Worm (Caenorhabditis elegans) whole organism, L3 larva: Measurements from ENCODE around the gene atg-13.
A peak's percentile ranks its signal among the peaks of the same experiment; 100 is the strongest.

Experiments
- R02D3.7 ChIP-seq: fragments of 150-350 bp; optimal IDR thresholded peaks from 2 replicates; lab custom pipeline; 2014; ENCODE audit warnings: missing biosample characterization, missing genetic modification characterization
- aly-2 ChIP-seq: fragments of 150-350 bp; optimal IDR thresholded peaks from 2 replicates; lab custom pipeline; 2014; ENCODE audit warnings: missing biosample characterization, missing genetic modification characterization
- ama-1 ChIP-seq: fragments of 150-350 bp; optimal IDR thresholded peaks from 2 replicates; lab custom pipeline; 2018
- ceh-16 ChIP-seq: sonication (generic microtip); optimal IDR thresholded peaks from 2 replicates; lab custom pipeline; 2017; ENCODE audit warnings: missing biosample characterization, missing genetic modification characterization
- ceh-28 ChIP-seq: fragments of 150-350 bp; optimal IDR thresholded peaks from 2 replicates; lab custom pipeline; 2014; ENCODE audit warnings: missing biosample characterization, missing genetic modification reagents, missing genetic modification characterization
- ceh-82 ChIP-seq: fragments of 150-350 bp; optimal IDR thresholded peaks from 2 replicates; lab custom pipeline; 2014; ENCODE audit warnings: missing biosample characterization, missing genetic modification characterization
- daf-12 ChIP-seq: fragments of 150-350 bp; optimal IDR thresholded peaks from 2 replicates; lab custom pipeline; 2014; ENCODE audit warnings: missing biosample characterization, missing genetic modification reagents, missing genetic modification characterization
- egl-27 ChIP-seq: sonication (generic microtip); optimal IDR thresholded peaks from 4 replicates; lab custom pipeline; 2017; ENCODE audit warnings: missing biosample characterization, missing genetic modification reagents, missing genetic modification characterization
- egl-5 ChIP-seq: fragments of 150-350 bp; optimal IDR thresholded peaks from 2 replicates; lab custom pipeline; 2017; ENCODE audit warnings: missing biosample characterization, missing genetic modification reagents, missing genetic modification characterization, inconsistent platforms
- elt-2 ChIP-seq: sonication (generic microtip); optimal IDR thresholded peaks from 2 replicates; lab custom pipeline; 2016; ENCODE audit warnings: missing genetic modification reagents, mild to moderate bottlenecking, missing genetic modification characterization, missing compliant biosample characterization
- eor-1 ChIP-seq, 2 experiments: fragments of 150-350 bp; optimal IDR thresholded peaks; 2 replicates each; lab custom pipeline; 2014 to 2018; ENCODE audit warnings: missing biosample characterization in 2 of 2, missing genetic modification characterization in 2 of 2
- fkh-10 ChIP-seq: sonication (generic microtip); optimal IDR thresholded peaks from 2 replicates; lab custom pipeline; 2017; ENCODE audit warnings: missing biosample characterization, missing genetic modification reagents, missing genetic modification characterization
- fos-1 ChIP-seq: fragments of 150-350 bp; optimal IDR thresholded peaks from 2 replicates; lab custom pipeline; 2014; ENCODE audit warnings: missing biosample characterization, missing genetic modification characterization
- jun-1 ChIP-seq: fragments of 150-350 bp; optimal IDR thresholded peaks from 2 replicates; lab custom pipeline; 2014; ENCODE audit warnings: missing biosample characterization, missing genetic modification reagents, missing genetic modification characterization
- lin-39 ChIP-seq: fragments of 150-350 bp; optimal IDR thresholded peaks from 2 replicates; lab custom pipeline; 2018; ENCODE audit warnings: missing biosample characterization, missing genetic modification reagents, missing genetic modification characterization
- lsy-12 ChIP-seq: sonication (generic microtip); optimal IDR thresholded peaks from 2 replicates; lab custom pipeline; 2016; ENCODE audit warnings: mild to moderate bottlenecking, missing genetic modification characterization, missing compliant biosample characterization
- mml-1 ChIP-seq: fragments of 150-350 bp; sonication (generic microtip); optimal IDR thresholded peaks from 3 replicates; lab custom pipeline; 2014; ENCODE audit warnings: missing biosample characterization, missing genetic modification characterization
- nfya-1 ChIP-seq: sonication (generic microtip); optimal IDR thresholded peaks from 2 replicates; lab custom pipeline; 2017; ENCODE audit warnings: missing genetic modification characterization, mild to moderate bottlenecking, missing compliant biosample characterization, antibody characterized with exemption, moderate library complexity; ENCODE audit not compliant: insufficient read depth
- nhr-12 ChIP-seq: fragments of 150-350 bp; optimal IDR thresholded peaks from 2 replicates; lab custom pipeline; 2014; ENCODE audit warnings: missing biosample characterization, missing genetic modification characterization
- nhr-23 ChIP-seq: fragments of 150-350 bp; optimal IDR thresholded peaks from 2 replicates; lab custom pipeline; 2014; ENCODE audit warnings: missing biosample characterization, missing genetic modification reagents, missing genetic modification characterization
- nhr-237 ChIP-seq: fragments of 150-350 bp; optimal IDR thresholded peaks from 2 replicates; lab custom pipeline; 2014; ENCODE audit warnings: missing biosample characterization, missing genetic modification characterization
- nhr-25 ChIP-seq: sonication (generic microtip); optimal IDR thresholded peaks from 2 replicates; lab custom pipeline; 2017; ENCODE audit warnings: missing biosample characterization, missing genetic modification characterization
- nhr-28 ChIP-seq: fragments of 150-350 bp; optimal IDR thresholded peaks from 2 replicates; lab custom pipeline; 2014; ENCODE audit warnings: missing biosample characterization, missing genetic modification characterization
- nhr-43 ChIP-seq: sonication (generic microtip); optimal IDR thresholded peaks from 2 replicates; lab custom pipeline; 2016; ENCODE audit warnings: mild to moderate bottlenecking, missing genetic modification characterization, missing compliant biosample characterization; ENCODE audit not compliant: poor library complexity, severe bottlenecking
- nhr-76 ChIP-seq: fragments of 150-350 bp; sonication (generic microtip); optimal IDR thresholded peaks from 5 replicates; lab custom pipeline; 2014; ENCODE audit warnings: missing biosample characterization, missing genetic modification characterization
- nhr-77 ChIP-seq: fragments of 150-350 bp; optimal IDR thresholded peaks from 2 replicates; lab custom pipeline; 2014; ENCODE audit warnings: missing biosample characterization, missing genetic modification characterization
- pha-4 ChIP-seq: fragments of 150-350 bp; optimal IDR thresholded peaks from 2 replicates; lab custom pipeline; 2014; ENCODE audit warnings: missing biosample characterization, missing genetic modification reagents, missing genetic modification characterization
- pqm-1 ChIP-seq: fragments of 150-350 bp; optimal IDR thresholded peaks from 2 replicates; lab custom pipeline; 2017; ENCODE audit warnings: missing biosample characterization, missing genetic modification characterization, inconsistent platforms
- tbx-2 ChIP-seq: sonication (generic microtip); optimal IDR thresholded peaks from 2 replicates; lab custom pipeline; 2016; ENCODE audit warnings: mild to moderate bottlenecking, missing genetic modification characterization, missing compliant biosample characterization
- unc-39 ChIP-seq: sonication (generic microtip); optimal IDR thresholded peaks from 4 replicates; lab custom pipeline; 2017; ENCODE audit warnings: missing biosample characterization, missing genetic modification characterization
- zag-1 ChIP-seq: fragments of 150-350 bp; optimal IDR thresholded peaks from 2 replicates; lab custom pipeline; 2014; ENCODE audit warnings: missing biosample characterization, missing genetic modification characterization

The atg-13 gene

DNA sequence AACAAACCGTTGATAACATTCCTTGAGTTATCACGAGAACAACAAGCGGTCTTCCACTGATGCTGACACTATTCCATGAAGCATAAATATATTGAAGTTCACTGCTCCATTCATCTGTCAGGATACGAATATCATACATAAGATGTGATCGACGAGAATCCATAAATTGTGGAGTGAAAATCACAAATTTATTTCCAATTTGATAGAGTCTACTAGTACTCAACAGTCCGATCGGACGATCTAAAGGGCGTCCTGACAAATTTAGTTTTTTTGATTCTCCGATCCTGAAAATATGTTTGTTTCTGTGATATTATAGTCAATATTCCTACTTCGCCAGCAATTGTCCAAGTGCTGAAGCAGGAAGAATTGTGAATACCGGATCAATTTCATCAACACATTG, 15.8 kb downstream of the atg-13 start:
- TF ChIP-seq ceh-82 (tag; lab: Kevin White, UChicago) (no peak), ceh-16 (tag; lab: Kevin White, UChicago) (no peak), nhr-12 (tag; lab: Kevin White, UChicago) (no peak), egl-5 (tag; lab: Kevin White, UChicago) (no peak), pqm-1 (no peak), nfya-1 (tag; lab: Kevin White, UChicago) (no peak), mml-1 (tag; lab: Kevin White, UChicago) (no peak), fkh-10 (GFP tag; lab: Kevin White, UChicago) (no peak), jun-1 (tag; lab: Kevin White, UChicago) (no peak), nhr-77 (no peak), nhr-28 (tag; lab: Kevin White, UChicago) (no peak), ama-1 (lab: Kevin White, UChicago) (no peak), aly-2 (tag; lab: Kevin White, UChicago) (no peak), nhr-25 (tag; lab: Kevin White, UChicago) (no peak), ceh-28 (tag; lab: Kevin White, UChicago) (no peak)

DNA sequence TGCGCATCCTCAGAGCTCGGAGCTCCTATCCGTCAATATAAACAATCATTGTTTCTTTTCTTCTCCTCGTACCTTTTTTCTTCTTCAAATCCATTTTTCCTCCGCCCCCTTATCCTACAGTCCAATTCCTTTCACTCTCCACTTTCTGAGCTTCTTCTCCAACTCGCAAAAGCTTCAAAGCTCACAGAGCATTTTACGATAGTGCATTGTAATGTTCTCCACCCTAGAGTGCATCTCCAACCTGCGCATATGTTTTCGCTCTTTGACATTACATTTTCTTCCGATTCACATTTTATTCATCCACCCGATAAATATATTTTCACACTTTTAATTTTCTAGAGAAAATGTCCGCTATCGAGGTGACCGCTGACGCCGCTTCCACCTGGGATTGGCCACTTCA, 20.2 kb downstream of the atg-13 start, which contains the start of gene hsp-12.2:
Gene hsp-12.2, plus strand, starts transcription at position 301 of the 400 bp plus-strand sequence.
- TF ChIP-seq pha-4 (tag; lab: Kevin White, UChicago) (peak; percentile 49), ceh-82 (tag; lab: Kevin White, UChicago) (no peak)

DNA sequence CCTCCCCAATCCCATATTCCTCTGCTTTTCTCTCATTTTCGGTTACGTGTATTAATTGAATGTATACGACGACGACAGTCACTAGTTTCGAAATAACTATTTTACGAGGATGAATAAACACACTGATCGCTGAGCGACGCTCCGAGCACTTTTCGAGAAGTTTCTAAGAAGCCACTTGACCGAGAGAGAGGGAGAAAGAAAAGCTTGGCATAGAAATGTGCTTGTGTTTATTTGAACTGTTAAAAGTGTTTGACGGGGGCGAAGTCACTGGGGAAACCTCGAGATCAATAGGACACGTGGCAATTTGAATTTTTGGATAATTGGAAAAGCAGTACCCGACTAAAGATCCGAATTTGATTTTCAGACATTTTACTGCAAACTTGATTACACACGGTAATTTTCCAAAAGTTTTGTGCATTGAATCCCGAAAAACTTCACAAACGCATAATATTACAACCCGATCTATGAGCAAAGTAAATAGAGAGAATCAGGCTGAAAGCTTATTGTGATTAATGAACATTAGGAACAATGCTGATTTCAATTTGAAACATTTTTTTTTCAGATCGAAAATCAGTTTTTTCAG, 21.4 kb downstream of the atg-13 start:
- TF ChIP-seq egl-5 (tag; lab: Kevin White, UChicago): no peak
- TF ChIP-seq elt-2 (tag; lab: Kevin White, UChicago): peak; percentile 16
- peak; percentile 82 for TF ChIP-seq pha-4 (tag; lab: Kevin White, UChicago)
- TF ChIP-seq nhr-43 (tag; lab: Kevin White, UChicago): no peak
- TF ChIP-seq nhr-28 (tag; lab: Kevin White, UChicago): no peak
- TF ChIP-seq jun-1 (tag; lab: Kevin White, UChicago): no peak
- no peak for TF ChIP-seq fkh-10 (GFP tag; lab: Kevin White, UChicago)
- TF ChIP-seq nhr-77: no peak
- TF ChIP-seq egl-27 (tag; lab: Kevin White, UChicago): no peak
- no peak for TF ChIP-seq nhr-23
- TF ChIP-seq daf-12 (tag; lab: Kevin White, UChicago): no peak
- no peak for TF ChIP-seq lsy-12 (tag; lab: Kevin White, UChicago)
- no peak for TF ChIP-seq tbx-2
- no peak for TF ChIP-seq eor-1 (tag; optimal IDR thresholded peaks at IDR 0.05; lab: Kevin White, UChicago)
- TF ChIP-seq fos-1: no peak
- TF ChIP-seq ceh-16 (tag; lab: Kevin White, UChicago): no peak
- no peak for TF ChIP-seq lin-39 (tag; lab: Kevin White, UChicago)
- TF ChIP-seq ceh-28 (tag; lab: Kevin White, UChicago): peak; percentile 2
- no peak for TF ChIP-seq R02D3.7 (tag; lab: Kevin White, UChicago)
- TF ChIP-seq mml-1 (tag; lab: Kevin White, UChicago): no peak
- no peak for TF ChIP-seq pqm-1
- TF ChIP-seq nhr-76 (tag; lab: Kevin White, UChicago): no peak
- peak; percentile 80 for TF ChIP-seq aly-2 (tag; lab: Kevin White, UChicago)
- TF ChIP-seq nhr-237 (tag; lab: Kevin White, UChicago): no peak
- no peak for TF ChIP-seq zag-1 (tag; lab: Kevin White, UChicago)

- peak; percentile 20 for TF ChIP-seq elt-2 (tag; lab: Kevin White, UChicago)
- TF ChIP-seq pqm-1: no peak
- peak; percentile 76 for TF ChIP-seq pha-4 (tag; lab: Kevin White, UChicago)
- TF ChIP-seq lsy-12 (tag; lab: Kevin White, UChicago): no peak
- no peak for TF ChIP-seq nhr-25 (tag; lab: Kevin White, UChicago)
- TF ChIP-seq, all 47 proteins: peak for 2
These were observed 24.6 kb downstream of the atg-13 start, which contains the start of gene C14B9.2 for ce11 chrIII:8133346-8133745. TSS of gene C14B9.2 (plus strand) at chrIII:8133665.

DNA sequence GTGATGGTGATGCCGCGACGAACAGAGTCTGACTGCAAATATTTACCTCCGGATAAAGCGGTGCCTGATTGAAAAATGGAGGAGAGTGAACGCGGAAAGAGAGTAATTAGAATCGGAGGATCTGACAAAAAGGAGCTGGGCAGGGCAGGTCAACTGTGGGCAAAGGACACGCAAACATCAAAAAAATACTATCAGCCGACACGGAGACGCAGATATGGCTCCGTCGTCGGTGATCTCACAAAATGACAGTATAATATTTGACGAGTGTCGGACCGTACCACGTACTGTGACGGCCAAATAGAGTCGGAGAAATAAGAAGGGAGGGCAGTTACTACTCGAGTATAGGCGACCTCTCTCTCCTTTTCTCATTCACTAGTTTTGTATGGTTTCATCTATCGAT, 25.5 kb downstream of the atg-13 start:
- TF ChIP-seq pha-4 (tag; lab: Kevin White, UChicago): peak; percentile 85
- no peak for TF ChIP-seq pqm-1
- no peak for TF ChIP-seq unc-39 (tag; lab: Kevin White, UChicago)
